Worm (Caenorhabditis elegans) whole organism, midembryonic: ENCODE results near the gene ssl-1.

Source experiments
- flt-1 ChIP-seq: fragments of 200-800 bp; sonication (Bioruptor generic); IDR thresholded peaks from 2 replicates; pipeline ENCODE4 v1.3.6; 2022; ENCODE audit warnings: missing genetic modification characterization, missing compliant biosample characterization
- klf-2 ChIP-seq: fragments of 200-800 bp; sonication (Bioruptor generic); conservative IDR thresholded peaks from 2 replicates; pipeline ENCODE4 v1.3.6; 2022; ENCODE audit warnings: missing genetic modification reagents, missing genetic modification characterization, missing compliant biosample characterization
- med-1 ChIP-seq: sonication (generic microtip); optimal IDR thresholded peaks from 2 replicates; lab custom pipeline; 2017; ENCODE audit warnings: missing genetic modification characterization, mild to moderate bottlenecking, missing compliant biosample characterization, antibody characterized with exemption, missing genetic modification reagents; ENCODE audit not compliant: insufficient read depth
- ref-1 ChIP-seq: fragments of 200-800 bp; sonication (Bioruptor generic); conservative IDR thresholded peaks from 2 replicates; pipeline ENCODE4 v1.3.6; 2022; ENCODE audit warnings: missing genetic modification reagents, missing genetic modification characterization, missing compliant biosample characterization
- tab-1 ChIP-seq: fragments of 200-800 bp; sonication (Bioruptor generic); IDR thresholded peaks from 2 replicates; pipeline ENCODE4 v1.3.6; 2022; ENCODE audit warnings: missing genetic modification characterization, missing compliant biosample characterization
- ztf-29 ChIP-seq: fragments of 200-800 bp; sonication (Bioruptor generic); IDR thresholded peaks from 2 replicates; pipeline ENCODE4 v1.3.6; 2022; ENCODE audit warnings: missing genetic modification reagents, missing genetic modification characterization, missing compliant biosample characterization

DNA sequence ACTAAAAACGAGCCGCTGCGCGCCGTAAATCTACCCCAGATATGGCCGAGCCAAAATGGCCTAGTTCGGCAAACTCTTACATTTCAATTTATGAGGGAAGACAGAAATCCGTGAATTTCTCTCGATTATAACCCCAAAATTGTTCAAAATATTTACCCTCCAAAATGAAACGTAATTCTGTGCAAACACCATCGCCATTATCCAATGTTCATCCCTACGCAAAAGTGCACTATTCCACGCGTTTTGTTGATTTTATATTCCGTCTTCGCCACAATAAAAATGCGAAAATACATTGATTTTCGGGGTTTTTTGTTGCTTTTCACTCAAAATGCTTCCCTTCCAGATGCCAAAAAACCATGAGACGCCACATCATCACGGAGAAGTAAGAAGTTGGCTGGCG is 3.1 kb upstream of the ssl-1 start, which contains the start of gene hut-1:
- no peak for TF ChIP-seq flt-1 (GFP tag; lab: Robert Waterston, UW)
- no peak for TF ChIP-seq ref-1 (GFP tag; lab: Robert Waterston, UW)
- no peak for TF ChIP-seq tab-1
- no peak for TF ChIP-seq ztf-29 (GFP tag; lab: Robert Waterston, UW)
- TF ChIP-seq klf-2 (GFP tag; lab: Robert Waterston, UW): no peak
- no peak for TF ChIP-seq med-1 (GFP tag; lab: Kevin White, UChicago)
